Fruit fly (Drosophila melanogaster): ENCODE results near the gene Mis12.
A peak's percentile ranks its signal among the peaks of the same experiment; 100 is the strongest.

The Mis12 gene

dm6 chr3L:6964488-6965152, 4.2 kb downstream of the Mis12 start, which contains the start of gene sgl:
TSS of gene sgl (minus strand) at chr3L:6964758.
- TF ChIP-seq Smox (GFP tag; optimal IDR thresholded peaks at IDR 0.05): no peak
- TF ChIP-seq Eip93F (GFP tag; optimal IDR thresholded peaks at IDR 0.05): no peak
- peak; percentile 72 for TF ChIP-seq CG16779 (tag; optimal IDR thresholded peaks at IDR 0.05)
- peak; percentile 72 for TF ChIP-seq CG1621 (tag; optimal IDR thresholded peaks at IDR 0.05)
- peak; percentile 36 for TF ChIP-seq Sox14 (GFP tag; optimal IDR thresholded peaks at IDR 0.05)
- no peak for TF ChIP-seq CG8632 (GFP tag; optimal IDR thresholded peaks at IDR 0.05)
- no peak for TF ChIP-seq Sox15 (GFP tag; optimal IDR thresholded peaks at IDR 0.05)
- no peak for TF ChIP-seq CG32006 (GFP tag; optimal IDR thresholded peaks at IDR 0.05)
- no peak for TF ChIP-seq fd85E (GFP tag; optimal IDR thresholded peaks at IDR 0.05)
- no peak for TF ChIP-seq fkh (GFP tag; optimal IDR thresholded peaks at IDR 0.05)
- TF ChIP-seq Hr39 (GFP tag; optimal IDR thresholded peaks at IDR 0.05): no peak
- TF ChIP-seq CG4318 (GFP tag; optimal IDR thresholded peaks at IDR 0.05): no peak
- TF ChIP-seq cyc (GFP tag; optimal IDR thresholded peaks at IDR 0.05): no peak
- TF ChIP-seq CG11902 (GFP tag; optimal IDR thresholded peaks at IDR 0.05): no peak
- peak; percentile 48; the same call in 2 of the 3 replicates for TF ChIP-seq CG8119 (GFP tag; IDR thresholded peaks at IDR 0.05)
- no peak for TF ChIP-seq lz (GFP tag; optimal IDR thresholded peaks at IDR 0.05)
- TF ChIP-seq svp (GFP tag): peak; percentile 74
- no peak for TF ChIP-seq CG11294 (GFP tag; IDR thresholded peaks at IDR 0.05)
- peak; percentile 52 for TF ChIP-seq topi (GFP tag; optimal IDR thresholded peaks at IDR 0.05)
- TF ChIP-seq Eip75B (GFP tag; optimal IDR thresholded peaks at IDR 0.05): peak; percentile 53
- no peak; the same call in 1 of the 2 replicates for TF ChIP-seq Gug (GFP tag; IDR thresholded peaks at IDR 0.05)
- TF ChIP-seq eg (GFP tag; IDR thresholded peaks at IDR 0.05): peak; percentile 75
- TF ChIP-seq CG31627 (GFP tag; optimal IDR thresholded peaks at IDR 0.05): no peak
- TF ChIP-seq CG6854 (GFP tag; optimal IDR thresholded peaks at IDR 0.05): peak; percentile 48
- TF ChIP-seq acj6 (GFP tag; optimal IDR thresholded peaks at IDR 0.05): no peak
- peak; percentile 55; the same call in 1 of the 2 replicates for TF ChIP-seq CG15336 (GFP tag; IDR thresholded peaks at IDR 0.05)
- no peak for TF ChIP-seq fd59A (GFP tag; optimal IDR thresholded peaks at IDR 0.05)
- peak; percentile 27 for TF ChIP-seq CG10669 (GFP tag; optimal IDR thresholded peaks at IDR 0.05)
- no peak for TF ChIP-seq CG7368 (GFP tag; optimal IDR thresholded peaks at IDR 0.05)
- peak; percentile 28 for TF ChIP-seq achi (GFP tag; optimal IDR thresholded peaks at IDR 0.05)
- TF ChIP-seq CG3919 (GFP tag; optimal IDR thresholded peaks at IDR 0.05): peak; percentile 59
- peak; percentile 51 for TF ChIP-seq esn (GFP tag; optimal IDR thresholded peaks at IDR 0.05)
- peak; percentile 43 for TF ChIP-seq dsx (GFP tag; optimal IDR thresholded peaks at IDR 0.05; ENCODE audit: poor library complexity, severe bottlenecking)
- peak; percentile 73 for TF ChIP-seq Eip78C (GFP tag)
- peak; percentile 4 for TF ChIP-seq net (GFP tag; optimal IDR thresholded peaks at IDR 0.05)
- peak; percentile 62 for TF ChIP-seq vri (GFP tag; optimal IDR thresholded peaks at IDR 0.05)
- peak; percentile 5 for TF ChIP-seq pdm3 (GFP tag; optimal IDR thresholded peaks at IDR 0.05)
- no peak for TF ChIP-seq Hr38 (GFP tag; optimal IDR thresholded peaks at IDR 0.05)
- TF ChIP-seq dac (GFP tag; optimal IDR thresholded peaks at IDR 0.05): no peak
- TF ChIP-seq Sox102F (GFP tag; optimal IDR thresholded peaks at IDR 0.05): no peak
- TF ChIP-seq Met (GFP tag; optimal IDR thresholded peaks at IDR 0.05): peak; percentile 8
- peak; percentile 55 for TF ChIP-seq Ets96B (tag; optimal IDR thresholded peaks at IDR 0.05)
- TF ChIP-seq salr (GFP tag; optimal IDR thresholded peaks at IDR 0.05): peak in 1 of 2 experiments; percentile 36
- TF ChIP-seq OdsH (GFP tag; optimal IDR thresholded peaks at IDR 0.05): no peak
- TF ChIP-seq Ets21C (GFP tag; optimal IDR thresholded peaks at IDR 0.05): no peak
- peak; percentile 29 for TF ChIP-seq spab (GFP tag; optimal IDR thresholded peaks at IDR 0.05)
- TF ChIP-seq Hr4 (GFP tag; optimal IDR thresholded peaks at IDR 0.05): no peak
- peak; percentile 34 for TF ChIP-seq CG6808 (GFP tag; optimal IDR thresholded peaks at IDR 0.05)
- TF ChIP-seq CG8319 (GFP tag; optimal IDR thresholded peaks at IDR 0.05): no peak
- peak; percentile 71 to 76 for TF ChIP-seq ss (GFP tag; optimal IDR thresholded peaks at IDR 0.05)
- no peak for TF ChIP-seq CG11762 (GFP tag; optimal IDR thresholded peaks at IDR 0.05; ENCODE audit: insufficient read depth)

Measured in whole organism, prepupa.